Worm (Caenorhabditis elegans) whole organism, early embryonic: ENCODE measurements around the gene mtpn-1.

Experiments
- ama-1 ChIP-seq: fragments of 150-350 bp; optimal IDR thresholded peaks from 2 replicates; lab custom pipeline; 2014
- flt-1 ChIP-seq: fragments of 200-800 bp; sonication (Bioruptor generic); IDR thresholded peaks from 2 replicates; pipeline ENCODE4 v1.3.6; 2022; ENCODE audit warnings: missing genetic modification characterization, missing compliant biosample characterization
- hmg-4 ChIP-seq: fragments of 200-800 bp; sonication (Bioruptor generic); optimal IDR thresholded peaks from 2 replicates; lab custom pipeline; 2018; ENCODE audit warnings: mild to moderate bottlenecking, missing genetic modification characterization, missing compliant biosample characterization
- scrt-1 ChIP-seq: fragments of 200-800 bp; sonication (Bioruptor generic); IDR thresholded peaks from 2 replicates; pipeline ENCODE4 v1.3.6; 2022; ENCODE audit warnings: missing genetic modification characterization, missing compliant biosample characterization
- tra-4 ChIP-seq: sonication (generic microtip); optimal IDR thresholded peaks from 2 replicates; lab custom pipeline; 2017; ENCODE audit warnings: missing genetic modification characterization, missing compliant biosample characterization

DNA sequence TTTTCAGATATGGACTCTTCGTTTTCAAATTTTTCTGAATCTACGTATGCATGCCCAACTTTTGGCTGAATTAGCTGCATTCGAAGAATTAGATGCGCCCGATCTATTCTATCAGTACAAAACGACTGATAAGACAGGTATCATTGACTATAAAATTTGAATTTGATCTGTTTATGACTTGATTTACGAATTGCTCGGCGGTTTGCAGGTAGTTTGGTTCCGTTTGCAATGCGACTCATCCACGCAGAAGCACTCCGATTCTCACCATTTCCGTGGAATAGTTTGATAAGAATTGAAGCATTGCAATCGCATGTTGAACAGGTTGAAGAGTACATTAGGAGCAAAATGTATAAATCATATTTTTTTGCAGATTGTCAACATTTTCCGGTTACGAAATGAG is 3.7 kb downstream of the mtpn-1 start:
- no peak for TF ChIP-seq tra-4
- TF ChIP-seq ama-1 (lab: Kevin White, UChicago) = no peak
- TF ChIP-seq scrt-1 (GFP tag; lab: Robert Waterston, UW) = no peak
- TF ChIP-seq hmg-4 (GFP tag; lab: Kevin White, UChicago) = no peak
- TF ChIP-seq flt-1 = no peak
